Fruit fly (Drosophila melanogaster): ENCODE results near the gene CG34043.

CG34043 gene

dm6 chr2L:10280772-10281171 is at the start of gene CG34043:
Gene CG34043, minus strand, starts transcription at chr2L:10280872.
- TF ChIP-seq CG17801 (GFP tag; optimal IDR thresholded peaks at IDR 0.05; ENCODE audit: partially characterized antibody): no peak

- no peak for TF ChIP-seq CG17801 (GFP tag; optimal IDR thresholded peaks at IDR 0.05; ENCODE audit: partially characterized antibody)
Measured at dm6 chr2L:10327790-10328189, 47.1 kb upstream of the CG34043 start, which contains the start of gene RnrL. Gene RnrL, minus strand, starts transcription at chr2L:10327943.

dm6 chr2L:10322773-10323487 is 42.3 kb upstream of the CG34043 start, which contains the start of gene CG5381:
Gene CG5381, minus strand, starts transcription at chr2L:10323102.
- no peak for TF ChIP-seq CG17801 (GFP tag; optimal IDR thresholded peaks at IDR 0.05; ENCODE audit: partially characterized antibody)

- TF ChIP-seq CG17801 (GFP tag; optimal IDR thresholded peaks at IDR 0.05; ENCODE audit: partially characterized antibody): no peak
Measured at dm6 chr2L:10322176-10322575, 41.5 kb upstream of the CG34043 start, which contains the start of gene CG4995. Gene CG4995, plus strand, starts transcription at chr2L:10322476.

dm6 chr2L:10321612-10322011 is 40.9 kb upstream of the CG34043 start:
- TF ChIP-seq CG17801 (GFP tag; optimal IDR thresholded peaks at IDR 0.05; ENCODE audit: partially characterized antibody): peak; percentile 75

- TF ChIP-seq CG17801 (GFP tag; optimal IDR thresholded peaks at IDR 0.05; ENCODE audit: partially characterized antibody): no peak
Measured at dm6 chr2L:10321036-10321583, 40.4 kb upstream of the CG34043 start.

- no peak for TF ChIP-seq CG17801 (GFP tag; optimal IDR thresholded peaks at IDR 0.05; ENCODE audit: partially characterized antibody)
Measured at dm6 chr2L:10320174-10320775, 39.6 kb upstream of the CG34043 start.

dm6 chr2L:10315888-10316287 is 35.2 kb upstream of the CG34043 start:
- TF ChIP-seq CG17801 (GFP tag; optimal IDR thresholded peaks at IDR 0.05; ENCODE audit: partially characterized antibody): no peak

- no peak for TF ChIP-seq CG17801 (GFP tag; optimal IDR thresholded peaks at IDR 0.05; ENCODE audit: partially characterized antibody)
Measured at dm6 chr2L:10314327-10315210, 33.9 kb upstream of the CG34043 start, which contains the start of the genes Usp14 and CG4972. Gene Usp14, minus strand, starts transcription at chr2L:10314396. Gene CG4972, plus strand, starts transcription at chr2L:10314792.

- no peak for TF ChIP-seq CG17801 (GFP tag; optimal IDR thresholded peaks at IDR 0.05; ENCODE audit: partially characterized antibody)
Measured at dm6 chr2L:10311822-10312221, 31.1 kb upstream of the CG34043 start.

dm6 chr2L:10310614-10311382 is 30.1 kb upstream of the CG34043 start, which contains the start of gene Cdk5alpha:
Gene Cdk5alpha, minus strand, starts transcription at chr2L:10310956.
- TF ChIP-seq CG17801 (GFP tag; optimal IDR thresholded peaks at IDR 0.05; ENCODE audit: partially characterized antibody): no peak

- TF ChIP-seq CG17801 (GFP tag; optimal IDR thresholded peaks at IDR 0.05; ENCODE audit: partially characterized antibody): peak; percentile 87
Measured at dm6 chr2L:10306518-10307260, 26.0 kb upstream of the CG34043 start, which contains the start of the genes CG5390 and CG4968. Gene CG5390, minus strand, starts transcription at chr2L:10306594. Gene CG4968, plus strand, starts transcription at chr2L:10306922.

- no peak for TF ChIP-seq CG17801 (GFP tag; optimal IDR thresholded peaks at IDR 0.05; ENCODE audit: partially characterized antibody)
Measured at dm6 chr2L:10305538-10306147, 25.0 kb upstream of the CG34043 start.

Measured in ovary, adult (tissue).